Fruit fly (Drosophila melanogaster) whole organism, embryonic: ENCODE results near the gene CG4424.

ENCODE experiments used
- ATbp ChIP-seq: fragments of 200-800 bp; sonication (Bioruptor generic); optimal IDR thresholded peaks from 2 replicates; lab custom pipeline; 2017; ENCODE audit warnings: missing biosample characterization, mild to moderate bottlenecking, missing genetic modification characterization, missing genetic modification reagents
- B-H2 ChIP-seq: fragments of 200-800 bp; sonication (Bioruptor generic); optimal IDR thresholded peaks from 2 replicates; lab custom pipeline; 2018; ENCODE audit warnings: missing biosample characterization, mild to moderate bottlenecking, missing genetic modification characterization
- BEAF-32 ChIP-seq: fragments of 200-800 bp; sonication (Bioruptor generic); optimal IDR thresholded peaks from 3 replicates; lab custom pipeline; 2017; ENCODE audit warnings: missing biosample characterization, missing genetic modification characterization, mild to moderate bottlenecking, moderate library complexity, missing genetic modification reagents
- BtbVII ChIP-seq: fragments of 200-800 bp; sonication (Bioruptor generic); optimal IDR thresholded peaks from 3 replicates; lab custom pipeline; 2017; ENCODE audit warnings: missing biosample characterization, mild to moderate bottlenecking, missing genetic modification characterization
- CG10543 ChIP-seq: fragments of 200-800 bp; sonication (Bioruptor generic); optimal IDR thresholded peaks from 3 replicates; lab custom pipeline; 2017; ENCODE audit warnings: missing biosample characterization, mild to moderate bottlenecking, missing genetic modification characterization, moderate library complexity
- CG10979 ChIP-seq: fragments of 200-800 bp; sonication (Bioruptor generic); optimal IDR thresholded peaks from 2 replicates; lab custom pipeline; 2018; ENCODE audit warnings: missing biosample characterization, mild to moderate bottlenecking, missing genetic modification characterization, moderate library complexity
- CG11560 ChIP-seq: fragments of 200-800 bp; sonication (Bioruptor generic); IDR thresholded peaks from 3 replicates; pipeline ENCODE4 v1.3.6; 2022; ENCODE audit warnings: missing biosample characterization, missing genetic modification characterization
- CG16815 ChIP-seq: fragments of 200-800 bp; sonication (Bioruptor generic); optimal IDR thresholded peaks from 3 replicates; lab custom pipeline; 2017; ENCODE audit warnings: missing biosample characterization, mild to moderate bottlenecking, missing genetic modification characterization
- CG17802 ChIP-seq: fragments of 200-800 bp; sonication (Bioruptor generic); optimal IDR thresholded peaks from 2 replicates; lab custom pipeline; 2018; ENCODE audit warnings: missing biosample characterization, mild to moderate bottlenecking, missing genetic modification characterization, moderate library complexity
- CG2889 ChIP-seq: fragments of 200-800 bp; sonication (Bioruptor generic); IDR thresholded peaks from 3 replicates; pipeline ENCODE4 v1.3.6; 2022; ENCODE audit warnings: missing biosample characterization, missing genetic modification characterization
- CG31441 ChIP-seq: fragments of 200-800 bp; sonication (Bioruptor generic); IDR thresholded peaks from 2 replicates; pipeline ENCODE4 v1.3.6; 2022; ENCODE audit warnings: missing biosample characterization, missing genetic modification characterization
- CG32532 ChIP-seq: fragments of 200-800 bp; sonication (Bioruptor generic); IDR thresholded peaks from 2 replicates; pipeline ENCODE4 v1.3.6; 2022; ENCODE audit warnings: missing biosample characterization, missing genetic modification characterization
- CG4360 ChIP-seq: fragments of 200-800 bp; sonication (Bioruptor generic); IDR thresholded peaks from 2 replicates; pipeline ENCODE4 v1.3.6; 2022; ENCODE audit warnings: missing biosample characterization, missing genetic modification characterization
- CG7839 ChIP-seq: fragments of 200-800 bp; sonication (Bioruptor generic); optimal IDR thresholded peaks from 3 replicates; lab custom pipeline; 2018; ENCODE audit warnings: missing biosample characterization, mild to moderate bottlenecking, missing genetic modification characterization, moderate library complexity
- CG7987 ChIP-seq: fragments of 200-800 bp; sonication (Bioruptor generic); optimal IDR thresholded peaks from 2 replicates; lab custom pipeline; 2018; ENCODE audit warnings: missing biosample characterization, mild to moderate bottlenecking, missing genetic modification characterization, moderate library complexity
- CG8388 ChIP-seq: fragments of 200-800 bp; sonication (Bioruptor generic); optimal IDR thresholded peaks from 2 replicates; lab custom pipeline; 2019; ENCODE audit warnings: missing biosample characterization, mild to moderate bottlenecking, missing genetic modification characterization, moderate library complexity
- CG9727 ChIP-seq: fragments of 200-800 bp; sonication (Bioruptor generic); optimal IDR thresholded peaks from 3 replicates; lab custom pipeline; 2017; ENCODE audit warnings: missing biosample characterization, mild to moderate bottlenecking, missing genetic modification characterization
- ERR ChIP-seq: fragments of 200-800 bp; sonication (Bioruptor generic); optimal IDR thresholded peaks from 2 replicates; lab custom pipeline; 2016; ENCODE audit warnings: missing biosample characterization, missing genetic modification characterization
- Gug ChIP-seq: fragments of 200-800 bp; sonication (Bioruptor generic); IDR thresholded peaks from 4 replicates; pipeline ENCODE4 v1.3.6; 2022; ENCODE audit warnings: missing biosample characterization, missing genetic modification characterization
- Hand ChIP-seq: fragments of 200-800 bp; sonication (Bioruptor generic); optimal IDR thresholded peaks from 2 replicates; lab custom pipeline; 2017; ENCODE audit warnings: mild to moderate bottlenecking, missing biosample characterization, missing genetic modification reagents, missing genetic modification characterization
- Hmr ChIP-seq: fragments of 200-800 bp; sonication (Bioruptor generic); optimal IDR thresholded peaks from 3 replicates; lab custom pipeline; 2017; ENCODE audit warnings: mild to moderate bottlenecking, missing biosample characterization, missing genetic modification reagents, missing genetic modification characterization
- Hr39 ChIP-seq: fragments of >200 bp; optimal IDR thresholded peaks from 2 replicates; lab custom pipeline; 2017
- Kr ChIP-seq: fragments of 200-800 bp; sonication (Bioruptor generic); optimal IDR thresholded peaks from 2 replicates; lab custom pipeline; 2017; ENCODE audit warnings: missing biosample characterization, mild to moderate bottlenecking, missing genetic modification characterization
- Mes4 ChIP-seq: fragments of 200-800 bp; sonication (Bioruptor generic); optimal IDR thresholded peaks from 2 replicates; lab custom pipeline; 2016; ENCODE audit warnings: missing biosample characterization, missing genetic modification characterization
- Opbp ChIP-seq: fragments of 200-800 bp; sonication (Bioruptor generic); IDR thresholded peaks from 3 replicates; pipeline ENCODE4 v1.3.6; 2022; ENCODE audit warnings: missing biosample characterization, missing genetic modification characterization; ENCODE audit not compliant: partially characterized antibody
- Poxn ChIP-seq: fragments of 200-800 bp; sonication (Bioruptor generic); IDR thresholded peaks from 2 replicates; pipeline ENCODE4 v1.3.6; 2022; ENCODE audit warnings: missing biosample characterization, missing genetic modification characterization
- Spps ChIP-seq: fragments of 200-800 bp; sonication (Bioruptor generic); optimal IDR thresholded peaks from 2 replicates; lab custom pipeline; 2018; ENCODE audit warnings: missing biosample characterization, mild to moderate bottlenecking, missing genetic modification characterization
- Sry-β ChIP-seq: fragments of 200-800 bp; sonication (Bioruptor generic); optimal IDR thresholded peaks from 2 replicates; lab custom pipeline; 2018; ENCODE audit warnings: missing biosample characterization, mild to moderate bottlenecking, missing genetic modification characterization, moderate library complexity
- aop ChIP-seq: fragments of 200-800 bp; sonication (Bioruptor generic); IDR thresholded peaks from 2 replicates; pipeline ENCODE4 v1.3.6; 2022; ENCODE audit warnings: missing biosample characterization, missing genetic modification characterization
- bbx ChIP-seq: fragments of 200-800 bp; sonication (Bioruptor generic); IDR thresholded peaks from 2 replicates; pipeline ENCODE4 v1.3.6; 2022; ENCODE audit warnings: missing biosample characterization, missing genetic modification characterization; ENCODE audit not compliant: partially characterized antibody
- cato ChIP-seq: fragments of 200-800 bp; sonication (Bioruptor generic); optimal IDR thresholded peaks from 2 replicates; lab custom pipeline; 2016; ENCODE audit warnings: missing biosample characterization, missing genetic modification characterization, borderline replicate concordance
- crc ChIP-seq: fragments of 200-800 bp; sonication (Bioruptor generic); optimal IDR thresholded peaks from 2 replicates; lab custom pipeline; 2016; ENCODE audit warnings: missing biosample characterization, missing genetic modification characterization
- crp ChIP-seq, 2 experiments: fragments of 200-800 bp; sonication (Bioruptor generic); optimal IDR thresholded peaks; 2 replicates in 1 of 2; 3 replicates in 1 of 2; lab custom pipeline; 2017; ENCODE audit warnings: missing biosample characterization in 2 of 2, missing genetic modification characterization in 2 of 2, mild to moderate bottlenecking in 1 of 2, moderate library complexity in 1 of 2
- dysf ChIP-seq: fragments of 200-800 bp; sonication (Bioruptor generic); IDR thresholded peaks from 3 replicates; pipeline ENCODE4 v1.3.6; 2022; ENCODE audit warnings: missing biosample characterization, missing genetic modification characterization
- fd102C ChIP-seq: fragments of 200-800 bp; sonication (Bioruptor generic); optimal IDR thresholded peaks from 2 replicates; lab custom pipeline; 2018; ENCODE audit warnings: missing biosample characterization, mild to moderate bottlenecking, missing genetic modification characterization, moderate library complexity
- gce ChIP-seq: fragments of 200-800 bp; sonication (Bioruptor generic); IDR thresholded peaks from 3 replicates; pipeline ENCODE4 v1.3.6; 2022; ENCODE audit warnings: missing biosample characterization, missing genetic modification characterization
- gcm ChIP-seq: fragments of 200-800 bp; sonication (Bioruptor generic); optimal IDR thresholded peaks from 2 replicates; lab custom pipeline; 2019; ENCODE audit warnings: missing biosample characterization, mild to moderate bottlenecking, missing genetic modification characterization, moderate library complexity
- gem ChIP-seq: fragments of 200-800 bp; sonication (Bioruptor generic); optimal IDR thresholded peaks from 2 replicates; lab custom pipeline; 2019; ENCODE audit warnings: missing biosample characterization, mild to moderate bottlenecking, missing genetic modification characterization, moderate library complexity
- grn ChIP-seq: fragments of 200-800 bp; sonication (Bioruptor generic); optimal IDR thresholded peaks from 3 replicates; lab custom pipeline; 2017; ENCODE audit warnings: missing biosample characterization, missing genetic modification characterization
- gsb ChIP-seq: fragments of 200-800 bp; sonication (Bioruptor generic); IDR thresholded peaks from 2 replicates; pipeline ENCODE4 v1.3.6; 2022; ENCODE audit warnings: missing biosample characterization, missing genetic modification characterization
- hbn ChIP-seq: fragments of 200-800 bp; sonication (Bioruptor generic); IDR thresholded peaks from 2 replicates; pipeline ENCODE4 v1.3.6; 2022; ENCODE audit warnings: missing biosample characterization, missing genetic modification characterization; ENCODE audit not compliant: partially characterized antibody
- jigr1 ChIP-seq: fragments of 200-800 bp; sonication (Bioruptor generic); IDR thresholded peaks from 3 replicates; pipeline ENCODE4 v1.3.6; 2022; ENCODE audit warnings: missing biosample characterization, missing genetic modification characterization
- kah ChIP-seq: fragments of 200-800 bp; sonication (Bioruptor generic); optimal IDR thresholded peaks from 2 replicates; lab custom pipeline; 2018; ENCODE audit warnings: missing biosample characterization, mild to moderate bottlenecking, missing genetic modification characterization
- mam ChIP-seq: fragments of 200-800 bp; sonication (Bioruptor generic); optimal IDR thresholded peaks from 3 replicates; lab custom pipeline; 2016; ENCODE audit warnings: missing biosample characterization, missing genetic modification characterization
- mld ChIP-seq: fragments of 200-800 bp; sonication (Bioruptor generic); IDR thresholded peaks from 3 replicates; pipeline ENCODE4 v1.3.6; 2022; ENCODE audit warnings: missing biosample characterization, missing genetic modification characterization; ENCODE audit not compliant: partially characterized antibody
- oc ChIP-seq: fragments of 200-800 bp; sonication (Bioruptor generic); optimal IDR thresholded peaks from 2 replicates; lab custom pipeline; 2018; ENCODE audit warnings: missing biosample characterization, mild to moderate bottlenecking, missing genetic modification characterization, moderate library complexity
- pita ChIP-seq: fragments of 200-800 bp; sonication (Bioruptor generic); optimal IDR thresholded peaks from 2 replicates; lab custom pipeline; 2017; ENCODE audit warnings: missing biosample characterization, mild to moderate bottlenecking, missing genetic modification characterization
- salm ChIP-seq: fragments of 200-800 bp; sonication (Bioruptor generic); optimal IDR thresholded peaks from 2 replicates; lab custom pipeline; 2018; ENCODE audit warnings: missing biosample characterization, mild to moderate bottlenecking, missing genetic modification characterization
- trh ChIP-seq: fragments of 200-800 bp; sonication (Bioruptor generic); optimal IDR thresholded peaks from 2 replicates; lab custom pipeline; 2016; ENCODE audit warnings: missing biosample characterization, missing genetic modification characterization
- tup ChIP-seq: fragments of 200-800 bp; sonication (Bioruptor generic); optimal IDR thresholded peaks from 2 replicates; lab custom pipeline; 2016; ENCODE audit warnings: missing biosample characterization, mild to moderate bottlenecking, missing genetic modification characterization, moderate library complexity
- wek ChIP-seq: fragments of 200-800 bp; sonication (Bioruptor generic); optimal IDR thresholded peaks from 3 replicates; lab custom pipeline; 2018; ENCODE audit warnings: missing biosample characterization, mild to moderate bottlenecking, missing genetic modification characterization, moderate library complexity

CG4424 gene

DNA sequence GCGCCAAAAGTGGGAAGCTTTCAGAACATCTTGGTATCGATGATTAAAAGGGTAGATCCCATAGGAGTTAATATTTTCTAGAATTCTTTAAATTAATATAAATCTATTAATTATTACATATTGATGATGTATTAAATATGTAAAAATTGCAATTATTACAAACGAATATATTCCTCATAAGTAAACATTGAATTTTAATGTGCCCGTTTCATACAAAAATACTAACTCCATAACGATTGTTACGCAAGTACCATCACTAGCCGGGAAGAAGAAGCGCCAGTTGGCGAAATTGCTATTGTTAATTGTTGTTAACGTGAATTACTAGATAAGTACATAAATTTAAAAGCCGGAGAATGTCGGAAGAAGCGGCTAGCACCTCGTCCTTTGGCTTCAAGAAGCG, 29.7 kb upstream of the CG4424 start, which contains the start of gene mdlc (continued):
- TF ChIP-seq CG32532 (GFP tag; lab: Robert Waterston, UW) (no peak), Spps (tag; lab: Kevin White, UChicago) (no peak), BEAF-32 (GFP tag; lab: Kevin White, UChicago) (peak; percentile 71), mam (GFP tag; lab: Kevin White, UChicago) (peak; percentile 13), dysf (GFP tag; lab: Robert Waterston, UW) (no peak), CG17802 (tag; lab: Kevin White, UChicago) (no peak), grn (GFP tag; lab: Kevin White, UChicago) (no peak), fd102C (GFP tag; lab: Kevin White, UChicago) (no peak), oc (no peak), wek (GFP tag; lab: Kevin White, UChicago) (no peak), mld (GFP tag; lab: Robert Waterston, UW) (no peak), CG11560 (tag; lab: Robert Waterston, UW) (no peak), pita (GFP tag; lab: Kevin White, UChicago) (no peak), CG10979 (tag; lab: Kevin White, UChicago) (no peak), Gug (no peak), gem (tag; lab: Kevin White, UChicago) (peak; percentile 41), tup (no peak), Hand (GFP tag; lab: Kevin White, UChicago) (no peak), CG7987 (no peak), hbn (GFP tag; lab: Robert Waterston, UW) (no peak), crc (no peak), trh (GFP tag; lab: Kevin White, UChicago) (no peak), Opbp (0 out of 3 replicates have a peak, but pooled peaks have one; percentile 31), Poxn (GFP tag; lab: Robert Waterston, UW) (no peak), crp (GFP tag; optimal IDR thresholded peaks at IDR 0.05; lab: Kevin White, UChicago) (no peak), ATbp (no peak), CG9727 (no peak), Hmr (no peak), jigr1 (no peak), gcm (GFP tag; lab: Kevin White, UChicago) (no peak), BtbVII (GFP tag; lab: Kevin White, UChicago) (no peak), cato (GFP tag; lab: Kevin White, UChicago) (no peak), Hr39 (lab: Kevin White, UChicago) (no peak), CG2889 (GFP tag; lab: Robert Waterston, UW) (no peak), CG8388 (GFP tag; lab: Kevin White, UChicago) (no peak), gce (no peak), Mes4 (GFP tag; lab: Kevin White, UChicago) (no peak), CG31441 (GFP tag; lab: Robert Waterston, UW) (peak; percentile 31; the same call in 1 of the 2 replicates), salm (no peak), CG4360 (no peak), CG10543 (GFP tag; lab: Kevin White, UChicago) (no peak), gsb (GFP tag; lab: Robert Waterston, UW) (no peak), bbx (GFP tag; lab: Robert Waterston, UW) (peak; percentile 27; the same call in 1 of the 2 replicates), kah (GFP tag; lab: Kevin White, UChicago) (no peak), ERR (no peak), Sry-β (GFP tag; lab: Kevin White, UChicago) (no peak), CG16815 (no peak), Kr (GFP tag; lab: Kevin White, UChicago) (no peak), aop (GFP tag; lab: Robert Waterston, UW) (no peak), CG7839 (tag; lab: Kevin White, UChicago) (peak; percentile 15), B-H2 (GFP tag; lab: Kevin White, UChicago) (no peak)
